Fruit fly (Drosophila melanogaster): Measurements from ENCODE around the gene CG13771.

Gene CG13771

dm6 chr2L:6673211-6674012, 10.0 kb upstream of the CG13771 start, which contains the start of gene Spn27A (continued):
- TF ChIP-seq ERR (GFP tag; optimal IDR thresholded peaks at IDR 0.05), result peak; percentile 19
- TF ChIP-seq CG33213 (GFP tag; optimal IDR thresholded peaks at IDR 0.05), result peak; percentile 52
- no peak for TF ChIP-seq CG7745 (tag; optimal IDR thresholded peaks at IDR 0.05)
- TF ChIP-seq gsb (GFP tag; IDR thresholded peaks at IDR 0.05), result no peak
- TF ChIP-seq CG14014 (GFP tag; IDR thresholded peaks at IDR 0.05), result 0 out of 2 replicates have a peak, but pooled peaks have one; percentile 13
- peak; percentile 61 for TF ChIP-seq NfI (GFP tag; optimal IDR thresholded peaks at IDR 0.05)
- TF ChIP-seq zen2 (GFP tag; IDR thresholded peaks at IDR 0.05; ENCODE audit: partially characterized antibody), result peak; percentile 6; the same call in 1 of the 3 replicates
- TF ChIP-seq Dip3 (GFP tag; optimal IDR thresholded peaks at IDR 0.05), result peak; percentile 59
- TF ChIP-seq pan (optimal IDR thresholded peaks at IDR 0.05), result no peak
- TF ChIP-seq pan (GFP tag; optimal IDR thresholded peaks at IDR 0.05 in 1 of 2, IDR thresholded peaks at IDR 0.05 in 1 of 2), result peak in 1 of 2 experiments; percentile 53
- TF ChIP-seq Mad (GFP tag; optimal IDR thresholded peaks at IDR 0.05), result no peak
- peak; percentile 75 for TF ChIP-seq pzg (GFP tag; optimal IDR thresholded peaks at IDR 0.05)
- no peak for TF ChIP-seq schlank (tag; optimal IDR thresholded peaks at IDR 0.05)
- TF ChIP-seq CG10267 (tag; optimal IDR thresholded peaks at IDR 0.05), result peak; percentile 95
- no peak for TF ChIP-seq CG6765 (GFP tag; optimal IDR thresholded peaks at IDR 0.05)
- no peak for TF ChIP-seq inv (GFP tag; IDR thresholded peaks at IDR 0.05; ENCODE audit: partially characterized antibody)
- peak; percentile 46 for TF ChIP-seq Ada2b (GFP tag; IDR thresholded peaks at IDR 0.05)
- no peak for TF ChIP-seq sr (GFP tag; IDR thresholded peaks at IDR 0.05)
- TF ChIP-seq tx (GFP tag; optimal IDR thresholded peaks at IDR 0.05), result peak; percentile 51
- peak; percentile 35; the same call in 1 of the 3 replicates for TF ChIP-seq Aef1 (GFP tag; IDR thresholded peaks at IDR 0.05)
- no peak for TF ChIP-seq H2.0 (GFP tag; IDR thresholded peaks at IDR 0.05)
- TF ChIP-seq Dip2 (GFP tag; IDR thresholded peaks at IDR 0.05), result no peak
- no peak for TF ChIP-seq Neu2 (GFP tag; optimal IDR thresholded peaks at IDR 0.05; ENCODE audit: borderline replicate concordance)
- peak; percentile 42; the same call in 1 of the 2 replicates for TF ChIP-seq Xrp1 (GFP tag; IDR thresholded peaks at IDR 0.05)
- peak; percentile 64 for TF ChIP-seq Xbp1 (GFP tag; optimal IDR thresholded peaks at IDR 0.05)
- TF ChIP-seq GATAe (GFP tag; conservative IDR thresholded peaks at IDR 0.05), result no peak
- TF ChIP-seq CG11247 (GFP tag; IDR thresholded peaks at IDR 0.05), result 0 out of 2 replicates have a peak, but pooled peaks have one; percentile 21
- no peak for TF ChIP-seq gcm2 (GFP tag; optimal IDR thresholded peaks at IDR 0.05)
- no peak for TF ChIP-seq CG18599 (GFP tag; optimal IDR thresholded peaks at IDR 0.05)
- TF ChIP-seq pum (GFP tag; optimal IDR thresholded peaks at IDR 0.05), result peak; percentile 41
- no peak for TF ChIP-seq ranshi (GFP tag; IDR thresholded peaks at IDR 0.05)
- TF ChIP-seq CG17802 (tag; optimal IDR thresholded peaks at IDR 0.05), result no peak
- peak; percentile 31 for TF ChIP-seq CG2116 (GFP tag; optimal IDR thresholded peaks at IDR 0.05)
- peak; percentile 54 for TF ChIP-seq Lhr (GFP tag; optimal IDR thresholded peaks at IDR 0.05)
- 0 out of 2 replicates have a peak, but pooled peaks have one; percentile 17 for TF ChIP-seq rib (GFP tag; IDR thresholded peaks at IDR 0.05)
- TF ChIP-seq Bgb (GFP tag; IDR thresholded peaks at IDR 0.05; ENCODE audit: partially characterized antibody), result peak; percentile 30; the same call in 1 of the 2 replicates
- peak; percentile 51 for TF ChIP-seq slou (GFP tag; optimal IDR thresholded peaks at IDR 0.05)
- peak; percentile 1 for TF ChIP-seq eyg (GFP tag; optimal IDR thresholded peaks at IDR 0.05)
- no peak for TF ChIP-seq trh (GFP tag; optimal IDR thresholded peaks at IDR 0.05)
- TF ChIP-seq CG18476 (GFP tag; optimal IDR thresholded peaks at IDR 0.05), result peak; percentile 9
- TF ChIP-seq dmrt99B (tag; optimal IDR thresholded peaks at IDR 0.05), result no peak
- no peak for TF ChIP-seq Doc2 (GFP tag; IDR thresholded peaks at IDR 0.05)
- no peak for TF ChIP-seq ab (GFP tag; optimal IDR thresholded peaks at IDR 0.05)
- TF ChIP-seq CG10147 (GFP tag; optimal IDR thresholded peaks at IDR 0.05), result peak; percentile 30
- no peak for TF ChIP-seq CG11696 (GFP tag; IDR thresholded peaks at IDR 0.05)
- no peak for TF ChIP-seq ham (GFP tag; IDR thresholded peaks at IDR 0.05)
- peak; percentile 28 for TF ChIP-seq CrebB (tag; optimal IDR thresholded peaks at IDR 0.05)
